Worm (Caenorhabditis elegans) whole organism, L3 larva: ENCODE data around the gene cgh-1.

ENCODE experiments used
- R02D3.7 ChIP-seq: fragments of 150-350 bp; optimal IDR thresholded peaks from 2 replicates; lab custom pipeline; 2014; ENCODE audit warnings: missing biosample characterization, missing genetic modification characterization
- ZK546.5 ChIP-seq: sonication (generic microtip); optimal IDR thresholded peaks from 2 replicates; lab custom pipeline; 2017; ENCODE audit warnings: missing biosample characterization, missing genetic modification characterization
- aly-2 ChIP-seq: fragments of 150-350 bp; optimal IDR thresholded peaks from 2 replicates; lab custom pipeline; 2014; ENCODE audit warnings: missing biosample characterization, missing genetic modification characterization
- ama-1 ChIP-seq: fragments of 150-350 bp; optimal IDR thresholded peaks from 2 replicates; lab custom pipeline; 2018
- ceh-16 ChIP-seq: sonication (generic microtip); optimal IDR thresholded peaks from 2 replicates; lab custom pipeline; 2017; ENCODE audit warnings: missing biosample characterization, missing genetic modification characterization
- ceh-28 ChIP-seq: fragments of 150-350 bp; optimal IDR thresholded peaks from 2 replicates; lab custom pipeline; 2014; ENCODE audit warnings: missing biosample characterization, missing genetic modification reagents, missing genetic modification characterization
- ceh-82 ChIP-seq: fragments of 150-350 bp; optimal IDR thresholded peaks from 2 replicates; lab custom pipeline; 2014; ENCODE audit warnings: missing biosample characterization, missing genetic modification characterization
- ceh-9 ChIP-seq: sonication (generic microtip); optimal IDR thresholded peaks from 2 replicates; lab custom pipeline; 2018; ENCODE audit warnings: missing biosample characterization, missing genetic modification characterization
- daf-12 ChIP-seq: fragments of 150-350 bp; optimal IDR thresholded peaks from 2 replicates; lab custom pipeline; 2014; ENCODE audit warnings: missing biosample characterization, missing genetic modification reagents, missing genetic modification characterization
- egl-27 ChIP-seq: sonication (generic microtip); optimal IDR thresholded peaks from 4 replicates; lab custom pipeline; 2017; ENCODE audit warnings: missing biosample characterization, missing genetic modification reagents, missing genetic modification characterization
- egl-5 ChIP-seq: fragments of 150-350 bp; optimal IDR thresholded peaks from 2 replicates; lab custom pipeline; 2017; ENCODE audit warnings: missing biosample characterization, missing genetic modification reagents, missing genetic modification characterization, inconsistent platforms
- elt-1 ChIP-seq: fragments of 150-350 bp; optimal IDR thresholded peaks from 2 replicates; lab custom pipeline; 2014; ENCODE audit warnings: missing biosample characterization, missing genetic modification characterization
- elt-2 ChIP-seq: sonication (generic microtip); optimal IDR thresholded peaks from 2 replicates; lab custom pipeline; 2016; ENCODE audit warnings: missing genetic modification reagents, mild to moderate bottlenecking, missing genetic modification characterization, missing compliant biosample characterization
- elt-3 ChIP-seq, 3 experiments: fragments of 150-350 bp in 1 of 3; sonication (generic microtip) in 2 of 3; optimal IDR thresholded peaks; 2 replicates in 2 of 3; 4 replicates in 1 of 3; lab custom pipeline; 2014 to 2017; ENCODE audit warnings: missing biosample characterization in 3 of 3, missing genetic modification characterization in 3 of 3
- eor-1 ChIP-seq, 2 experiments: fragments of 150-350 bp; optimal IDR thresholded peaks; 2 replicates each; lab custom pipeline; 2014 to 2018; ENCODE audit warnings: missing biosample characterization in 2 of 2, missing genetic modification characterization in 2 of 2
- fkh-10 ChIP-seq: sonication (generic microtip); optimal IDR thresholded peaks from 2 replicates; lab custom pipeline; 2017; ENCODE audit warnings: missing biosample characterization, missing genetic modification reagents, missing genetic modification characterization
- fkh-2 ChIP-seq: fragments of 150-350 bp; optimal IDR thresholded peaks from 2 replicates; lab custom pipeline; 2014; ENCODE audit warnings: missing biosample characterization, missing genetic modification reagents, missing genetic modification characterization
- fos-1 ChIP-seq: fragments of 150-350 bp; optimal IDR thresholded peaks from 2 replicates; lab custom pipeline; 2014; ENCODE audit warnings: missing biosample characterization, missing genetic modification characterization
- hmg-11 ChIP-seq: sonication (generic microtip); optimal IDR thresholded peaks from 2 replicates; lab custom pipeline; 2016; ENCODE audit warnings: missing genetic modification characterization, missing compliant biosample characterization
- jun-1 ChIP-seq: fragments of 150-350 bp; optimal IDR thresholded peaks from 2 replicates; lab custom pipeline; 2014; ENCODE audit warnings: missing biosample characterization, missing genetic modification reagents, missing genetic modification characterization
- lin-15B ChIP-seq: fragments of 150-350 bp; optimal IDR thresholded peaks from 2 replicates; lab custom pipeline; 2014; ENCODE audit warnings: missing biosample characterization, missing genetic modification characterization
- lin-39 ChIP-seq: fragments of 150-350 bp; optimal IDR thresholded peaks from 2 replicates; lab custom pipeline; 2018; ENCODE audit warnings: missing biosample characterization, missing genetic modification reagents, missing genetic modification characterization
- lsy-12 ChIP-seq: sonication (generic microtip); optimal IDR thresholded peaks from 2 replicates; lab custom pipeline; 2016; ENCODE audit warnings: mild to moderate bottlenecking, missing genetic modification characterization, missing compliant biosample characterization
- mdl-1 ChIP-seq: fragments of 150-350 bp; optimal IDR thresholded peaks from 2 replicates; lab custom pipeline; 2014; ENCODE audit warnings: missing biosample characterization, missing genetic modification characterization
- mml-1 ChIP-seq: fragments of 150-350 bp; sonication (generic microtip); optimal IDR thresholded peaks from 3 replicates; lab custom pipeline; 2014; ENCODE audit warnings: missing biosample characterization, missing genetic modification characterization
- nfya-1 ChIP-seq: sonication (generic microtip); optimal IDR thresholded peaks from 2 replicates; lab custom pipeline; 2017; ENCODE audit warnings: missing genetic modification characterization, mild to moderate bottlenecking, missing compliant biosample characterization, antibody characterized with exemption, moderate library complexity; ENCODE audit not compliant: insufficient read depth
- nhr-11 ChIP-seq: fragments of 150-350 bp; optimal IDR thresholded peaks from 2 replicates; lab custom pipeline; 2014; ENCODE audit warnings: missing biosample characterization, missing genetic modification characterization
- nhr-12 ChIP-seq: fragments of 150-350 bp; optimal IDR thresholded peaks from 2 replicates; lab custom pipeline; 2014; ENCODE audit warnings: missing biosample characterization, missing genetic modification characterization
- nhr-23 ChIP-seq: fragments of 150-350 bp; optimal IDR thresholded peaks from 2 replicates; lab custom pipeline; 2014; ENCODE audit warnings: missing biosample characterization, missing genetic modification reagents, missing genetic modification characterization
- nhr-237 ChIP-seq: fragments of 150-350 bp; optimal IDR thresholded peaks from 2 replicates; lab custom pipeline; 2014; ENCODE audit warnings: missing biosample characterization, missing genetic modification characterization
- nhr-25 ChIP-seq: sonication (generic microtip); optimal IDR thresholded peaks from 2 replicates; lab custom pipeline; 2017; ENCODE audit warnings: missing biosample characterization, missing genetic modification characterization
- nhr-28 ChIP-seq: fragments of 150-350 bp; optimal IDR thresholded peaks from 2 replicates; lab custom pipeline; 2014; ENCODE audit warnings: missing biosample characterization, missing genetic modification characterization
- nhr-43 ChIP-seq: sonication (generic microtip); optimal IDR thresholded peaks from 2 replicates; lab custom pipeline; 2016; ENCODE audit warnings: mild to moderate bottlenecking, missing genetic modification characterization, missing compliant biosample characterization; ENCODE audit not compliant: poor library complexity, severe bottlenecking
- nhr-67 ChIP-seq: fragments of 150-350 bp; optimal IDR thresholded peaks from 2 replicates; lab custom pipeline; 2014; ENCODE audit warnings: missing biosample characterization, missing genetic modification characterization
- nhr-76 ChIP-seq: fragments of 150-350 bp; sonication (generic microtip); optimal IDR thresholded peaks from 5 replicates; lab custom pipeline; 2014; ENCODE audit warnings: missing biosample characterization, missing genetic modification characterization
- nhr-77 ChIP-seq: fragments of 150-350 bp; optimal IDR thresholded peaks from 2 replicates; lab custom pipeline; 2014; ENCODE audit warnings: missing biosample characterization, missing genetic modification characterization
- pha-4 ChIP-seq: fragments of 150-350 bp; optimal IDR thresholded peaks from 2 replicates; lab custom pipeline; 2014; ENCODE audit warnings: missing biosample characterization, missing genetic modification reagents, missing genetic modification characterization
- pqm-1 ChIP-seq: fragments of 150-350 bp; optimal IDR thresholded peaks from 2 replicates; lab custom pipeline; 2017; ENCODE audit warnings: missing biosample characterization, missing genetic modification characterization, inconsistent platforms
- sea-2 ChIP-seq: fragments of 150-350 bp; sonication (generic microtip); optimal IDR thresholded peaks from 4 replicates; lab custom pipeline; 2014; ENCODE audit warnings: missing biosample characterization, missing genetic modification reagents, missing genetic modification characterization
- skn-1 ChIP-seq: fragments of 150-350 bp; optimal IDR thresholded peaks from 2 replicates; lab custom pipeline; 2014; ENCODE audit warnings: missing biosample characterization, missing genetic modification characterization
- snpc-4 ChIP-seq: fragments of 150-350 bp; optimal IDR thresholded peaks from 2 replicates; lab custom pipeline; 2014; ENCODE audit warnings: missing biosample characterization, missing genetic modification characterization
- tbx-2 ChIP-seq: sonication (generic microtip); optimal IDR thresholded peaks from 2 replicates; lab custom pipeline; 2016; ENCODE audit warnings: mild to moderate bottlenecking, missing genetic modification characterization, missing compliant biosample characterization
- unc-39 ChIP-seq: sonication (generic microtip); optimal IDR thresholded peaks from 4 replicates; lab custom pipeline; 2017; ENCODE audit warnings: missing biosample characterization, missing genetic modification characterization
- unc-62 ChIP-seq: fragments of 150-350 bp; sonication (generic microtip); optimal IDR thresholded peaks from 4 replicates; lab custom pipeline; 2014; ENCODE audit warnings: missing biosample characterization, missing genetic modification reagents, missing genetic modification characterization
- zag-1 ChIP-seq: fragments of 150-350 bp; optimal IDR thresholded peaks from 2 replicates; lab custom pipeline; 2014; ENCODE audit warnings: missing biosample characterization, missing genetic modification characterization
- ztf-11 ChIP-seq: fragments of 150-350 bp; optimal IDR thresholded peaks from 2 replicates; lab custom pipeline; 2014; ENCODE audit warnings: missing biosample characterization, missing genetic modification characterization
- ztf-4 ChIP-seq: fragments of 150-350 bp; optimal IDR thresholded peaks from 2 replicates; lab custom pipeline; 2014; ENCODE audit warnings: missing biosample characterization, missing genetic modification characterization

cgh-1 gene

ce11 chrIII:7498346-7498745 lies 714 bp upstream of the cgh-1 start:
- TF ChIP-seq nhr-11 (tag; lab: Kevin White, UChicago) (peak; percentile 83), nhr-28 (tag; lab: Kevin White, UChicago) (no peak), sea-2 (no peak), snpc-4 (tag; lab: Kevin White, UChicago) (peak; percentile 91), nhr-23 (tag; lab: Kevin White, UChicago) (peak; percentile 85), nhr-237 (tag; lab: Kevin White, UChicago) (no peak), eor-1 (tag; optimal IDR thresholded peaks at IDR 0.05; lab: Kevin White, UChicago) (no peak), elt-3 (tag; optimal IDR thresholded peaks at IDR 0.05; lab: Kevin White, UChicago) (no peak), aly-2 (no peak), ceh-28 (tag; lab: Kevin White, UChicago) (peak; percentile 67), mml-1 (no peak), egl-5 (peak; percentile 43), zag-1 (tag; lab: Kevin White, UChicago) (no peak), fkh-10 (peak; percentile 63), nfya-1 (tag; lab: Kevin White, UChicago) (peak; percentile 92), elt-1 (peak; percentile 34), ZK546.5 (no peak), jun-1 (peak; percentile 77), daf-12 (tag; lab: Kevin White, UChicago) (no peak), lin-15B (tag; lab: Kevin White, UChicago) (peak; percentile 95), fos-1 (tag; lab: Kevin White, UChicago) (peak; percentile 56), fkh-2 (tag; lab: Kevin White, UChicago) (no peak), hmg-11 (tag; lab: Kevin White, UChicago) (peak; percentile 68), pha-4 (peak; percentile 70), ztf-4 (no peak), tbx-2 (peak; percentile 35), nhr-25 (peak; percentile 82), elt-2 (tag; lab: Kevin White, UChicago) (peak; percentile 95), skn-1 (tag; lab: Kevin White, UChicago) (no peak), nhr-77 (tag; lab: Kevin White, UChicago) (no peak), nhr-76 (tag; lab: Kevin White, UChicago) (no peak), lsy-12 (peak; percentile 82), R02D3.7 (tag; lab: Kevin White, UChicago) (peak; percentile 56), ztf-11 (tag; lab: Kevin White, UChicago) (no peak), ceh-9 (tag; lab: Kevin White, UChicago) (no peak), lin-39 (tag; lab: Kevin White, UChicago) (peak; percentile 87), ceh-16 (no peak), ama-1 (peak; percentile 6), unc-39 (tag; lab: Kevin White, UChicago) (no peak), egl-27 (tag; lab: Kevin White, UChicago) (peak; percentile 82), mdl-1 (tag; lab: Kevin White, UChicago) (peak; percentile 81), ceh-82 (tag; lab: Kevin White, UChicago) (no peak), nhr-12 (no peak), nhr-43 (tag; lab: Kevin White, UChicago) (peak; percentile 57), nhr-67 (tag; lab: Kevin White, UChicago) (no peak), unc-62 (GFP tag; lab: Kevin White, UChicago) (peak; percentile 9), pqm-1 (tag; lab: Kevin White, UChicago) (peak; percentile 85)
